Fruit fly (Drosophila melanogaster) ovary, adult (tissue): Measurements from ENCODE around the gene CG17475.

ENCODE experiments used
- CG17801 ChIP-seq: fragments of 200-800 bp; optimal IDR thresholded peaks from 2 replicates; lab custom pipeline; 2019; ENCODE audit warnings: missing biosample characterization, mild to moderate bottlenecking, missing genetic modification characterization, moderate library complexity; ENCODE audit not compliant: partially characterized antibody

Gene CG17475

dm6 chr3R:17130326-17130725 is at the start of gene CG17475:
CG17475 (minus strand) TSS chr3R:17130426.
- TF ChIP-seq CG17801 (GFP tag; lab: Kevin White, UChicago), result no peak

dm6 chr3R:17178140-17178539 is 47.9 kb upstream of the CG17475 start:
- no peak for TF ChIP-seq CG17801 (GFP tag; lab: Kevin White, UChicago)

dm6 chr3R:17151376-17152026 is 21.3 kb upstream of the CG17475 start, which contains the start of gene CG5292:
CG5292 (plus strand) TSS chr3R:17151861.
- peak; percentile 27 for TF ChIP-seq CG17801 (GFP tag; lab: Kevin White, UChicago)

- no peak for TF ChIP-seq CG17801 (GFP tag; lab: Kevin White, UChicago)
Measured at dm6 chr3R:17150287-17150686, 20.1 kb upstream of the CG17475 start, which contains the start of gene Smug. Smug (plus strand) TSS chr3R:17150587.

- TF ChIP-seq CG17801 (GFP tag; lab: Kevin White, UChicago), result peak; percentile 44
Measured at dm6 chr3R:17149080-17149746, 19.0 kb upstream of the CG17475 start, which contains the start of the genes m-cup and Det. m-cup (minus strand) TSS chr3R:17149412. Det (plus strand) TSS chr3R:17149667.

DNA sequence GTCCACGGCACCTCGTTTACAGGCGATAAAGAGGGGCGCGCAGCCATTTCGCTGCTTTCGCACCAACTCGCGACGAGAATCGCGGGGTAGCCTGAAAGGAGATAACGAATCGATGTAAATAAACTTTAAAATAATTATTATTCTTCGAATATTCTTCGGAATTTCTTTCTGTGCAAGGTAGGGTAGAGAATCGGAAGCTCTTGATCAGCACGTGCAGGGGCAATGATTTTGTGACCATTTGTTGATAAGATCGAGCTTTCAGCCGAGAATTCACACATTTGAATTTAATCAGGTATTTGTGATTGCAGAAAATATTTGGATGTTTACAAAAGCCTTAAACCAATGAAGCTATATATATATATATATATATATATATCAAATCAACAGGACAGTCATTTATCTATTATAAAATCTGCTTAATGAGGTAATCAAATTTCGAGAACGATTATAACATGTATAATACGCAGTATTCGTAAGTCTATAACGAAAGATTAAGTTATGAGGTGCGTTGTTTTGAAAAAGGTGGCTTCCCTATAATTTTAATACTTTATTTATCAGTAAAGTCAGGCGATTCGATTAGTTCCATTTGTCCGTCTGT is 17.5 kb upstream of the CG17475 start:
- no peak for TF ChIP-seq CG17801 (GFP tag; lab: Kevin White, UChicago)

dm6 chr3R:17142304-17142703 is 12.1 kb upstream of the CG17475 start, which contains the start of gene TwdlW:
TwdlW (minus strand) TSS chr3R:17142404.
- no peak for TF ChIP-seq CG17801 (GFP tag; lab: Kevin White, UChicago)

DNA sequence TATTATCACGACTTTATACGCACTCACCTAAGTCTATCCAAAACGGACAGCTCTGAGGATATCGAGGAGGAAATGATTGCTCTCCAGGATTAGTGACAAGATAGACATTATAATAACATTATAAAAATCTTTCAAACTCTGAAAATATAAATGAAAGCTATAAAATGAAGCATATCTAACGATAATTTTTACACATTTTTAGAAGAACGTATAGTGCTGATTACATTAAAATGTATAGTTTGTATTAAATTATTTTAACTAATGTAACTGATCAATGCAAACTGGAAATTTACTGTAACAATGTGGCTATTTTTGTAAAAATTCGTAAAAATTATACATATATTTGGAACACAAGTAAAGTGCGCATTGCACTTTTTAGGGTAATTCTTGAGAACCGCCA is 8.5 kb upstream of the CG17475 start, which contains the start of gene CG5265:
TSS of gene CG5265 (plus strand) at position 301 of the 400 bp plus-strand sequence.
- TF ChIP-seq CG17801 (GFP tag; lab: Kevin White, UChicago), result no peak

DNA sequence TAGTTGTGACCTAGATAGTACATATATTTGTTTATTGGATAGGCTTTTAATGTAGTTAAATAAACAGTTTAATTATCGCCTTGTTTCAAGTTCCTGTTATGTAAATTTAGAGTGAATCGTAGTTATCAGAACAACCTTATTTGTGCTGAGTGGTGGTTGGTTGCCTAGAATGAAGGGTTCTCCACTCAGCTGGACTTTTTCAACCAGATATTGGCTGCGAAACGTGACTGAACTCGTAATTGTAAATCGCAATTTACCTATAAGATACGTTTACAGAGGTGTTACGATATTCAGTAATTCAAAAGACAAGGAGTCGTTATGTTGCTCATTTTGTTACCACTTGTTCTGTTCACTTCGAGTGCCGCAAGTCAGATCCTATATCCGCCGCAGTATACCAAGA is 7.4 kb upstream of the CG17475 start, which contains the start of gene CG5255:
TSS of gene CG5255 (plus strand) at position 301 of the 400 bp plus-strand sequence.
- TF ChIP-seq CG17801 (GFP tag; lab: Kevin White, UChicago), result no peak

DNA sequence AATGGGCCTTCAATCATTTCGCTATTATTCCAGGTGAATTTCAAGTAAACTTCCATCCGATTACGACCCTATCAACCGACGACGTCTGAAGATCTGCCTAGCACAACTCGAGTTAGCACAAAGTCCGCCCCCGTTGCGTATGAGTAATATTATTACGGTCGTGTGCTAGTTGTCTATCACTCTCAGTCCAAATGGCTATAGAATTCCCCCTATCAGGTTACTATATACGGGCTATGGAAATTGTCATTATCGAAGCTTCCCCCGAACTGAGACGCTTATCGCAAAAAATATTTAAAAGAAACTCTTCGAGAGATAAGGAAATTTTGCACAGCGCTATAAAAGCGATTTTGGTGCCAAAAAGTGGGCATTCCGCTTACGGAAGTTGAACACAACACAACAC is 5.5 kb upstream of the CG17475 start, which contains the start of gene CG5246:
TSS of gene CG5246 (plus strand) at position 365 of the 400 bp plus-strand sequence.
- TF ChIP-seq CG17801 (GFP tag; lab: Kevin White, UChicago), result no peak

dm6 chr3R:17133897-17134296 is 3.7 kb upstream of the CG17475 start, which contains the start of gene CG31267:
CG31267 (plus strand) TSS chr3R:17134197.
- TF ChIP-seq CG17801 (GFP tag; lab: Kevin White, UChicago), result no peak

- no peak for TF ChIP-seq CG17801 (GFP tag; lab: Kevin White, UChicago)
Measured at dm6 chr3R:17132098-17132712, 2.0 kb upstream of the CG17475 start, which contains the start of the genes CG4053 and CG31266. CG4053 (minus strand) TSS chr3R:17132198. CG31266 (plus strand) TSS chr3R:17132662.

- no peak for TF ChIP-seq CG17801 (GFP tag; lab: Kevin White, UChicago)
Measured at dm6 chr3R:17127912-17128311, 2.3 kb downstream of the CG17475 start, which contains the start of gene CG31265. CG31265 (plus strand) TSS chr3R:17128212.

dm6 chr3R:17126838-17127237 is 3.4 kb downstream of the CG17475 start, which contains the start of the genes CG17477 and CG31269:
CG17477 (minus strand) TSS chr3R:17126938.
CG31269 (plus strand) TSS chr3R:17127126.
- TF ChIP-seq CG17801 (GFP tag; lab: Kevin White, UChicago), result no peak
